Worm (Caenorhabditis elegans) whole organism, L2 larva: Measurements from ENCODE around the gene F31A3.5.

Experiments
- ama-1 ChIP-seq: fragments of 150-350 bp; optimal IDR thresholded peaks from 2 replicates; lab custom pipeline; 2018; ENCODE audit warnings: inconsistent platforms
- nhr-129 ChIP-seq: fragments of 150-350 bp; optimal IDR thresholded peaks from 2 replicates; lab custom pipeline; 2014; ENCODE audit warnings: missing biosample characterization, missing genetic modification characterization
- snpc-4 ChIP-seq: fragments of 150-350 bp; optimal IDR thresholded peaks from 2 replicates; lab custom pipeline; 2014; ENCODE audit warnings: missing biosample characterization, missing genetic modification characterization
- unc-62 ChIP-seq: fragments of 150-350 bp; optimal IDR thresholded peaks from 2 replicates; lab custom pipeline; 2014; ENCODE audit warnings: missing biosample characterization, missing genetic modification reagents, missing genetic modification characterization
- ztf-1 ChIP-seq: fragments of 200-800 bp; sonication (Bioruptor generic); conservative IDR thresholded peaks from 2 replicates; pipeline ENCODE4 v1.3.6; 2022; ENCODE audit warnings: missing genetic modification characterization, missing compliant biosample characterization

- no peak for TF ChIP-seq snpc-4 (tag; lab: Kevin White, UChicago)
- TF ChIP-seq unc-62 (GFP tag; lab: Kevin White, UChicago): no peak
- no peak for TF ChIP-seq ama-1 (lab: Kevin White, UChicago)
- TF ChIP-seq ztf-1 (GFP tag; lab: Robert Waterston, UW): no peak
- no peak for TF ChIP-seq nhr-129
These were observed 43.9 kb downstream of the F31A3.5 start for ce11 chrX:17519476-17519875.
